Fruit fly (Drosophila melanogaster) whole organism, embryonic: ENCODE measurements around the gene Fie.

ENCODE experiments used
- Adf1 ChIP-seq: fragments of 200-800 bp; sonication (Bioruptor generic); IDR thresholded peaks from 2 replicates; pipeline ENCODE4 v1.3.6; 2022; ENCODE audit warnings: missing biosample characterization, missing genetic modification characterization
- Asciz ChIP-seq: fragments of 200-800 bp; sonication (Bioruptor generic); optimal IDR thresholded peaks from 2 replicates; lab custom pipeline; 2017; ENCODE audit warnings: missing biosample characterization, mild to moderate bottlenecking, missing genetic modification characterization, missing genetic modification reagents
- Atf6 ChIP-seq: fragments of 200-800 bp; sonication (Bioruptor generic); IDR thresholded peaks from 2 replicates; pipeline ENCODE4 v1.3.6; 2022; ENCODE audit warnings: missing biosample characterization, missing genetic modification characterization
- B-H2 ChIP-seq: fragments of 200-800 bp; sonication (Bioruptor generic); optimal IDR thresholded peaks from 2 replicates; lab custom pipeline; 2018; ENCODE audit warnings: missing biosample characterization, mild to moderate bottlenecking, missing genetic modification characterization
- Bgb ChIP-seq: fragments of 200-800 bp; sonication (Bioruptor generic); IDR thresholded peaks from 2 replicates; pipeline ENCODE4 v1.3.6; 2022; ENCODE audit warnings: missing biosample characterization, missing genetic modification characterization; ENCODE audit not compliant: partially characterized antibody
- Blimp-1 ChIP-seq: fragments of 200-800 bp; sonication (Bioruptor generic); optimal IDR thresholded peaks from 3 replicates; lab custom pipeline; 2018; ENCODE audit warnings: missing biosample characterization, missing genetic modification characterization, mild to moderate bottlenecking, moderate library complexity, missing genetic modification reagents
- Bteb2 ChIP-seq: fragments of 200-800 bp; sonication (Bioruptor generic); optimal IDR thresholded peaks from 2 replicates; lab custom pipeline; 2016; ENCODE audit warnings: missing biosample characterization, missing genetic modification characterization
- CG10979 ChIP-seq: fragments of 200-800 bp; sonication (Bioruptor generic); optimal IDR thresholded peaks from 2 replicates; lab custom pipeline; 2018; ENCODE audit warnings: missing biosample characterization, mild to moderate bottlenecking, missing genetic modification characterization, moderate library complexity
- CG12071 ChIP-seq: fragments of 200-800 bp; sonication (Bioruptor generic); optimal IDR thresholded peaks from 3 replicates; lab custom pipeline; 2018; ENCODE audit warnings: missing biosample characterization, mild to moderate bottlenecking, missing genetic modification characterization
- CG12744 ChIP-seq: fragments of 200-800 bp; sonication (Bioruptor generic); optimal IDR thresholded peaks from 2 replicates; lab custom pipeline; 2016; ENCODE audit warnings: missing biosample characterization, missing genetic modification characterization
- CG12942 ChIP-seq: fragments of 200-800 bp; sonication (Bioruptor generic); optimal IDR thresholded peaks from 3 replicates; lab custom pipeline; 2016; ENCODE audit warnings: missing biosample characterization, missing genetic modification characterization
- CG15479 ChIP-seq: fragments of 200-800 bp; sonication (Bioruptor generic); optimal IDR thresholded peaks from 3 replicates; lab custom pipeline; 2019; ENCODE audit warnings: missing biosample characterization, mild to moderate bottlenecking, missing genetic modification characterization, moderate library complexity
- CG15696 ChIP-seq: fragments of 200-800 bp; sonication (Bioruptor generic); optimal IDR thresholded peaks from 2 replicates; lab custom pipeline; 2019; ENCODE audit warnings: missing biosample characterization, mild to moderate bottlenecking, missing genetic modification characterization, moderate library complexity
- CG17568 ChIP-seq: fragments of 200-800 bp; sonication (Bioruptor generic); optimal IDR thresholded peaks from 2 replicates; lab custom pipeline; 2018; ENCODE audit warnings: missing biosample characterization, mild to moderate bottlenecking, missing genetic modification characterization, moderate library complexity
- CG17829 ChIP-seq: fragments of 200-800 bp; optimal IDR thresholded peaks from 2 replicates; lab custom pipeline; 2019; ENCODE audit warnings: missing biosample characterization, mild to moderate bottlenecking, missing genetic modification characterization, moderate library complexity
- CG18476 ChIP-seq: fragments of 200-800 bp; sonication (Bioruptor generic); optimal IDR thresholded peaks from 2 replicates; lab custom pipeline; 2016; ENCODE audit warnings: missing biosample characterization, mild to moderate bottlenecking, missing genetic modification characterization
- CG18599 ChIP-seq: fragments of 200-800 bp; sonication (Bioruptor generic); optimal IDR thresholded peaks from 3 replicates; lab custom pipeline; 2017; ENCODE audit warnings: missing biosample characterization, missing genetic modification characterization, mild to moderate bottlenecking, moderate library complexity, missing genetic modification reagents
- CG2120 ChIP-seq: fragments of 200-800 bp; sonication (Bioruptor generic); optimal IDR thresholded peaks from 3 replicates; lab custom pipeline; 2016; ENCODE audit warnings: missing biosample characterization, missing genetic modification characterization
- CG31224 ChIP-seq: fragments of 200-800 bp; sonication (Bioruptor generic); IDR thresholded peaks from 2 replicates; pipeline ENCODE4 v1.3.6; 2022; ENCODE audit warnings: missing biosample characterization, missing genetic modification characterization
- CG32772 ChIP-seq: fragments of 200-800 bp; sonication (Bioruptor generic); IDR thresholded peaks from 2 replicates; pipeline ENCODE4 v1.3.6; 2022; ENCODE audit warnings: missing biosample characterization, missing genetic modification characterization
- CG4328 ChIP-seq: fragments of 200-800 bp; sonication (Bioruptor generic); optimal IDR thresholded peaks from 3 replicates; lab custom pipeline; 2017; ENCODE audit warnings: missing biosample characterization, missing genetic modification reagents, missing genetic modification characterization
- CG4424 ChIP-seq: fragments of 200-800 bp; sonication (Bioruptor generic); optimal IDR thresholded peaks from 3 replicates; lab custom pipeline; 2016; ENCODE audit warnings: missing biosample characterization, missing genetic modification characterization
- CG6683 ChIP-seq: fragments of 200-800 bp; sonication (Bioruptor generic); optimal IDR thresholded peaks from 2 replicates; lab custom pipeline; 2017; ENCODE audit warnings: missing biosample characterization, mild to moderate bottlenecking, missing genetic modification characterization, missing genetic modification reagents
- CG6791 ChIP-seq: fragments of 200-800 bp; sonication (Bioruptor generic); IDR thresholded peaks from 3 replicates; pipeline ENCODE4 v1.3.6; 2022; ENCODE audit warnings: missing biosample characterization, missing genetic modification characterization; ENCODE audit not compliant: partially characterized antibody
- CG7786 ChIP-seq: fragments of 200-800 bp; sonication (Bioruptor generic); optimal IDR thresholded peaks from 2 replicates; lab custom pipeline; 2016; ENCODE audit warnings: missing biosample characterization, missing genetic modification characterization
- CoRest ChIP-seq: fragments of 200-800 bp; sonication (Bioruptor generic); optimal IDR thresholded peaks from 3 replicates; lab custom pipeline; 2018; ENCODE audit warnings: missing biosample characterization, mild to moderate bottlenecking, missing genetic modification characterization, moderate library complexity
- D19B ChIP-seq: fragments of 200-800 bp; sonication (Bioruptor generic); optimal IDR thresholded peaks from 2 replicates; lab custom pipeline; 2017; ENCODE audit warnings: missing biosample characterization, mild to moderate bottlenecking, missing genetic modification characterization
- Drgx ChIP-seq: fragments of 200-800 bp; sonication (Bioruptor generic); IDR thresholded peaks from 2 replicates; pipeline ENCODE4 v1.3.6; 2022; ENCODE audit warnings: missing biosample characterization, missing genetic modification characterization
- Fer2 ChIP-seq: fragments of 200-800 bp; sonication (Bioruptor generic); optimal IDR thresholded peaks from 2 replicates; lab custom pipeline; 2018; ENCODE audit warnings: missing biosample characterization, mild to moderate bottlenecking, missing genetic modification characterization, moderate library complexity
- Hey ChIP-seq: fragments of 200-800 bp; sonication (Bioruptor generic); optimal IDR thresholded peaks from 3 replicates; lab custom pipeline; 2018; ENCODE audit warnings: missing biosample characterization, mild to moderate bottlenecking, missing genetic modification characterization
- Hr78 ChIP-seq, 2 experiments: fragments of 200-800 bp in 1 of 2; fragments of >200 bp in 1 of 2; sonication (Bioruptor generic) in 1 of 2; optimal IDR thresholded peaks; 2 replicates each; lab custom pipeline; 2017 to 2019; ENCODE audit warnings: missing biosample characterization in 2 of 2, missing genetic modification characterization in 2 of 2, mild to moderate bottlenecking in 1 of 2, moderate library complexity in 1 of 2
- Max ChIP-seq: fragments of 200-800 bp; sonication (Bioruptor generic); optimal IDR thresholded peaks from 2 replicates; lab custom pipeline; 2016; ENCODE audit warnings: missing biosample characterization, mild to moderate bottlenecking, missing genetic modification characterization
- al ChIP-seq: fragments of 200-800 bp; sonication (Bioruptor generic); IDR thresholded peaks from 2 replicates; pipeline ENCODE4 v1.3.6; 2022; ENCODE audit warnings: missing biosample characterization, missing genetic modification characterization
- ap ChIP-seq: fragments of 200-800 bp; sonication (Bioruptor generic); IDR thresholded peaks from 2 replicates; pipeline ENCODE4 v1.3.6; 2022; ENCODE audit warnings: missing biosample characterization, missing genetic modification characterization
- ase ChIP-seq: fragments of 200-800 bp; sonication (Bioruptor generic); IDR thresholded peaks from 3 replicates; pipeline ENCODE4 v1.3.6; 2022; ENCODE audit warnings: missing biosample characterization, missing genetic modification characterization
- cas ChIP-seq: fragments of 200-800 bp; sonication (Bioruptor generic); IDR thresholded peaks from 2 replicates; pipeline ENCODE4 v1.3.6; 2022; ENCODE audit warnings: missing biosample characterization, missing genetic modification characterization
- crol ChIP-seq: fragments of 200-800 bp; sonication (Bioruptor generic); IDR thresholded peaks from 2 replicates; pipeline ENCODE4 v1.3.6; 2022; ENCODE audit warnings: missing biosample characterization, missing genetic modification characterization
- dysf ChIP-seq: fragments of 200-800 bp; sonication (Bioruptor generic); IDR thresholded peaks from 3 replicates; pipeline ENCODE4 v1.3.6; 2022; ENCODE audit warnings: missing biosample characterization, missing genetic modification characterization
- fd3F ChIP-seq: fragments of 200-800 bp; sonication (Bioruptor generic); optimal IDR thresholded peaks from 2 replicates; lab custom pipeline; 2018; ENCODE audit warnings: missing biosample characterization, mild to moderate bottlenecking, missing genetic modification characterization, moderate library complexity
- ftz-f1 ChIP-seq: fragments of 200-800 bp; sonication (Bioruptor generic); optimal IDR thresholded peaks from 2 replicates; lab custom pipeline; 2016; ENCODE audit warnings: missing biosample characterization, missing genetic modification characterization
- h ChIP-seq: fragments of >200 bp; optimal IDR thresholded peaks from 2 replicates; lab custom pipeline; 2017
- lmd ChIP-seq: fragments of 200-800 bp; sonication (Bioruptor generic); IDR thresholded peaks from 2 replicates; pipeline ENCODE4 v1.3.6; 2022; ENCODE audit warnings: missing biosample characterization, missing genetic modification characterization
- maf-S ChIP-seq: fragments of 200-800 bp; sonication (Bioruptor generic); optimal IDR thresholded peaks from 2 replicates; lab custom pipeline; 2016; ENCODE audit warnings: missing biosample characterization, missing genetic modification characterization
- mld ChIP-seq: fragments of 200-800 bp; sonication (Bioruptor generic); IDR thresholded peaks from 3 replicates; pipeline ENCODE4 v1.3.6; 2022; ENCODE audit warnings: missing biosample characterization, missing genetic modification characterization; ENCODE audit not compliant: partially characterized antibody
- pfk ChIP-seq: fragments of 200-800 bp; sonication (Bioruptor generic); optimal IDR thresholded peaks from 2 replicates; lab custom pipeline; 2018; ENCODE audit warnings: missing biosample characterization, mild to moderate bottlenecking, missing genetic modification characterization, moderate library complexity
- scrt ChIP-seq: fragments of 200-800 bp; sonication (Bioruptor generic); optimal IDR thresholded peaks from 2 replicates; lab custom pipeline; 2018; ENCODE audit warnings: missing biosample characterization, mild to moderate bottlenecking, missing genetic modification characterization, moderate library complexity
- sqz ChIP-seq: fragments of 200-800 bp; sonication (Bioruptor generic); optimal IDR thresholded peaks from 3 replicates; lab custom pipeline; 2018; ENCODE audit warnings: missing biosample characterization, mild to moderate bottlenecking, missing genetic modification characterization
- trem ChIP-seq: fragments of 200-800 bp; optimal IDR thresholded peaks from 3 replicates; lab custom pipeline; 2019; ENCODE audit warnings: missing biosample characterization, mild to moderate bottlenecking, missing genetic modification characterization, moderate library complexity
- unpg ChIP-seq: fragments of 200-800 bp; sonication (Bioruptor generic); optimal IDR thresholded peaks from 3 replicates; lab custom pipeline; 2018; ENCODE audit warnings: missing biosample characterization, mild to moderate bottlenecking, missing genetic modification characterization, moderate library complexity
- wdn ChIP-seq: fragments of 200-800 bp; sonication (Bioruptor generic); IDR thresholded peaks from 2 replicates; pipeline ENCODE4 v1.3.6; 2022; ENCODE audit warnings: missing biosample characterization, missing genetic modification characterization

The Fie gene

dm6 chr3L:3932742-3933289 is 40.4 kb downstream of the Fie start (continued):
- TF ChIP-seq CG17568 (GFP tag; lab: Kevin White, UChicago), result peak; percentile 54
- no peak for TF ChIP-seq cas (GFP tag; lab: Robert Waterston, UW)
- TF ChIP-seq Hr78 (GFP tag; optimal IDR thresholded peaks at IDR 0.05; lab: Kevin White, UChicago), result no peak
- 0 out of 2 replicates have a peak, but pooled peaks have one; percentile 26 for TF ChIP-seq Atf6 (GFP tag; lab: Robert Waterston, UW)
- TF ChIP-seq dysf, result peak; percentile 28; the same call in 1 of the 3 replicates
- peak; percentile 3 for TF ChIP-seq CG6683 (GFP tag; lab: Kevin White, UChicago)
- peak; percentile 13 for TF ChIP-seq CoRest (tag; lab: Kevin White, UChicago)
- TF ChIP-seq Blimp-1 (GFP tag; lab: Kevin White, UChicago), result no peak
- TF ChIP-seq Hey (tag; lab: Kevin White, UChicago), result no peak
- no peak for TF ChIP-seq h (lab: Kevin White, UChicago)
- no peak for TF ChIP-seq crol (GFP tag; lab: Robert Waterston, UW)
- TF ChIP-seq Bgb (GFP tag; lab: Robert Waterston, UW), result no peak
- TF ChIP-seq unpg (GFP tag; lab: Kevin White, UChicago), result peak; percentile 37
- no peak for TF ChIP-seq CG7786 (GFP tag; lab: Kevin White, UChicago)
- no peak for TF ChIP-seq Max (GFP tag; lab: Kevin White, UChicago)
- TF ChIP-seq B-H2 (GFP tag; lab: Kevin White, UChicago), result peak; percentile 15
- no peak for TF ChIP-seq D19B (GFP tag; lab: Kevin White, UChicago)
- TF ChIP-seq scrt (GFP tag; lab: Kevin White, UChicago), result peak; percentile 43
- peak; percentile 47 for TF ChIP-seq CG18476 (GFP tag; lab: Kevin White, UChicago)
- no peak for TF ChIP-seq maf-S
- no peak for TF ChIP-seq lmd
- peak; percentile 9 for TF ChIP-seq Fer2 (tag; lab: Kevin White, UChicago)
- peak; percentile 7 for TF ChIP-seq Asciz (GFP tag; lab: Kevin White, UChicago)
- no peak for TF ChIP-seq CG31224
- no peak for TF ChIP-seq pfk
- TF ChIP-seq sqz (GFP tag; lab: Kevin White, UChicago), result no peak
- TF ChIP-seq CG12071 (GFP tag; lab: Kevin White, UChicago), result peak; percentile 55
- TF ChIP-seq mld (GFP tag; lab: Robert Waterston, UW), result no peak
- peak; percentile 35 for TF ChIP-seq CG2120 (GFP tag; lab: Kevin White, UChicago)
- TF ChIP-seq trem (tag; lab: Kevin White, UChicago), result no peak
- no peak for TF ChIP-seq CG15479 (GFP tag; lab: Kevin White, UChicago)
- TF ChIP-seq CG4424 (GFP tag; lab: Kevin White, UChicago), result no peak
- TF ChIP-seq CG17829 (tag; lab: Kevin White, UChicago), result no peak
- TF ChIP-seq Bteb2 (GFP tag; lab: Kevin White, UChicago), result peak; percentile 23
- no peak for TF ChIP-seq CG15696 (tag; lab: Kevin White, UChicago)
- no peak for TF ChIP-seq wdn (GFP tag; lab: Robert Waterston, UW)
- TF ChIP-seq CG32772 (GFP tag; lab: Robert Waterston, UW), result no peak
- no peak for TF ChIP-seq ap (GFP tag; lab: Robert Waterston, UW)
- TF ChIP-seq CG10979 (tag; lab: Kevin White, UChicago), result no peak
- no peak for TF ChIP-seq Drgx (GFP tag; lab: Robert Waterston, UW)
- TF ChIP-seq fd3F (GFP tag; lab: Kevin White, UChicago), result peak; percentile 51
- no peak for TF ChIP-seq ase (GFP tag; lab: Robert Waterston, UW)
- no peak for TF ChIP-seq CG4328
- no peak for TF ChIP-seq ftz-f1 (GFP tag; lab: Kevin White, UChicago)
- TF ChIP-seq CG12942, result no peak
- no peak for TF ChIP-seq CG12744
- TF ChIP-seq al (GFP tag; lab: Robert Waterston, UW), result no peak
- TF ChIP-seq CG18599, result peak; percentile 77
- TF ChIP-seq Adf1 (GFP tag; lab: Robert Waterston, UW), result no peak
- no peak for TF ChIP-seq CG6791
